Fruit fly (Drosophila melanogaster): ENCODE results near the gene CG5953.

The CG5953 gene

DNA sequence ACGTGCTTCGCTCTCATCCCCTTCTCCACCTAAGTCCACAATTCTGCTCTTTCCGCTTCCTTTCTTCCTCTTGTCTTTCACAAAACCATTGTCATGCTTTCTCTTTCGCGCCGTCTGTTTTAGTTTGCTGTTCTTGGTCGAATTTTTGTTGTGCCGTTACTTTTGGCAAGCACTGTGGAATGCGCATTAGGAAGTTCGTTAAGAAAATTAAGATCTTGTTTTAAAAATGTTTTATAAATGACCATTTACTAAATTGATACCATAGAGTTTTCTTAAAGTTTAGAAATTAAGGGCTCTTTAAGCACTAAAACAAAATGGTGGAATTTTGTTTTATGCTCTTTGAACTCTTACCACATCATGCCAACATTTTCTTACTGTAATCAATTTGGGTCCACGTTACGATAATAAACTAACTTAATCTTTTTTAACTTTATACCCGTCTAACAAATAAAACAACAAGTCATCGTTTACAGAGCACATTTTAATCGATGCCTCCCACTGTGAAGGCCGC is 2.4 kb upstream of the CG5953 start (continued):
- TF ChIP-seq Pdp1 (GFP tag; optimal IDR thresholded peaks at IDR 0.05), result peak; percentile 69 to 71
- TF ChIP-seq gfzf (GFP tag; optimal IDR thresholded peaks at IDR 0.05), result no peak
- TF ChIP-seq ham (GFP tag; IDR thresholded peaks at IDR 0.05), result no peak
- TF ChIP-seq Usf (GFP tag; optimal IDR thresholded peaks at IDR 0.05), result peak; percentile 60
- no peak for TF ChIP-seq hth (optimal IDR thresholded peaks at IDR 0.05)
- TF ChIP-seq CG18764 (GFP tag; optimal IDR thresholded peaks at IDR 0.05), result no peak
- no peak for TF ChIP-seq zen2 (GFP tag; IDR thresholded peaks at IDR 0.05; ENCODE audit: partially characterized antibody)
- TF ChIP-seq CG9797 (GFP tag; optimal IDR thresholded peaks at IDR 0.05), result no peak
- peak; percentile 49 for TF ChIP-seq Atf3 (GFP tag; optimal IDR thresholded peaks at IDR 0.05)
- peak; percentile 55 for TF ChIP-seq sisA (GFP tag; IDR thresholded peaks at IDR 0.05)
- no peak for TF ChIP-seq yki (optimal IDR thresholded peaks at IDR 0.05)
- TF ChIP-seq CG14014 (GFP tag; IDR thresholded peaks at IDR 0.05), result peak; percentile 69
- peak; percentile 17 for TF ChIP-seq CG5245 (GFP tag; optimal IDR thresholded peaks at IDR 0.05)
- TF ChIP-seq toy (GFP tag; IDR thresholded peaks at IDR 0.05), result no peak
- TF ChIP-seq CrebB (tag; optimal IDR thresholded peaks at IDR 0.05), result no peak
- TF ChIP-seq zen (tag; optimal IDR thresholded peaks at IDR 0.05), result no peak
- TF ChIP-seq CG11398 (GFP tag; optimal IDR thresholded peaks at IDR 0.05), result peak; percentile 21
- peak; percentile 86 for TF ChIP-seq CG8388 (GFP tag; optimal IDR thresholded peaks at IDR 0.05)
- TF ChIP-seq Oaz (GFP tag; IDR thresholded peaks at IDR 0.05), result no peak
- peak; percentile 31; the same call in 1 of the 3 replicates for TF ChIP-seq croc (GFP tag; conservative IDR thresholded peaks at IDR 0.05)
- peak; percentile 44 for TF ChIP-seq CG10274 (GFP tag; optimal IDR thresholded peaks at IDR 0.05)
- TF ChIP-seq Dbx (GFP tag; IDR thresholded peaks at IDR 0.05), result peak; percentile 77
- no peak for TF ChIP-seq insv (GFP tag; optimal IDR thresholded peaks at IDR 0.05)
- TF ChIP-seq CG11456 (GFP tag; IDR thresholded peaks at IDR 0.05), result no peak
- peak; percentile 81 for TF ChIP-seq CG15269 (tag; optimal IDR thresholded peaks at IDR 0.05)
- TF ChIP-seq Sry-δ (GFP tag; optimal IDR thresholded peaks at IDR 0.05), result no peak
- no peak for TF ChIP-seq GATAe (GFP tag; conservative IDR thresholded peaks at IDR 0.05)
- peak; percentile 60 for TF ChIP-seq run (tag; optimal IDR thresholded peaks at IDR 0.05)
- no peak for TF ChIP-seq tll (GFP tag; optimal IDR thresholded peaks at IDR 0.05)
- TF ChIP-seq Dip2 (GFP tag; IDR thresholded peaks at IDR 0.05), result no peak
- no peak for TF ChIP-seq CG2875 (GFP tag; optimal IDR thresholded peaks at IDR 0.05)
- no peak for TF ChIP-seq CG31365 (tag; optimal IDR thresholded peaks at IDR 0.05)
- TF ChIP-seq CG10979 (tag; optimal IDR thresholded peaks at IDR 0.05), result peak; percentile 51
- no peak for TF ChIP-seq CG17912 (GFP tag; optimal IDR thresholded peaks at IDR 0.05)
- TF ChIP-seq Elba2 (GFP tag; optimal IDR thresholded peaks at IDR 0.05), result no peak
- no peak for TF ChIP-seq CG16813 (GFP tag; IDR thresholded peaks at IDR 0.05; ENCODE audit: partially characterized antibody)
- no peak for TF ChIP-seq fd102C (GFP tag; optimal IDR thresholded peaks at IDR 0.05)
- no peak; the same call in 1 of the 2 replicates for TF ChIP-seq CG32772 (GFP tag; IDR thresholded peaks at IDR 0.05)
- no peak for TF ChIP-seq dmrt11E (tag; optimal IDR thresholded peaks at IDR 0.05)
- TF ChIP-seq peb (GFP tag; IDR thresholded peaks at IDR 0.05), result no peak
- no peak for TF ChIP-seq Nf-YA (GFP tag; IDR thresholded peaks at IDR 0.05)
- TF ChIP-seq danr (GFP tag; IDR thresholded peaks at IDR 0.05), result no peak
- TF ChIP-seq Lim3 (GFP tag; IDR thresholded peaks at IDR 0.05), result no peak
- TF ChIP-seq tx (GFP tag; optimal IDR thresholded peaks at IDR 0.05), result peak; percentile 68
- TF ChIP-seq Dad (GFP tag; optimal IDR thresholded peaks at IDR 0.05), result peak; percentile 43
- TF ChIP-seq ken (GFP tag; IDR thresholded peaks at IDR 0.05), result no peak
- TF ChIP-seq Sox102F (GFP tag; optimal IDR thresholded peaks at IDR 0.05), result peak; percentile 83
- TF ChIP-seq NC2α (GFP tag; optimal IDR thresholded peaks at IDR 0.05), result peak; percentile 10
- peak; percentile 83 for TF ChIP-seq CG30403 (GFP tag; optimal IDR thresholded peaks at IDR 0.05)
- TF ChIP-seq lilli (GFP tag; optimal IDR thresholded peaks at IDR 0.05), result peak; percentile 89
- no peak for TF ChIP-seq Mrtf (GFP tag; IDR thresholded peaks at IDR 0.05)
- peak; percentile 57 for TF ChIP-seq CG4404 (GFP tag; IDR thresholded peaks at IDR 0.05)
